Worm (Caenorhabditis elegans): ENCODE data around the gene cpt-1.

- TF ChIP-seq ceh-13 (GFP tag; optimal IDR thresholded peaks at IDR 0.05) (no peak), pes-1 (GFP tag; IDR thresholded peaks at IDR 0.05) (no peak), ceh-36 (tag; optimal IDR thresholded peaks at IDR 0.05) (no peak), ama-1 (optimal IDR thresholded peaks at IDR 0.05) (no peak), sea-1 (GFP tag; conservative IDR thresholded peaks at IDR 0.05) (no peak), tbx-37 (GFP tag; conservative IDR thresholded peaks at IDR 0.05) (no peak), tbx-11 (GFP tag; IDR thresholded peaks at IDR 0.05) (no peak), scrt-1 (GFP tag; IDR thresholded peaks at IDR 0.05) (no peak)
Observed at ce11 chrII:12806602-12807182, 10.4 kb upstream of the cpt-1 start, which contains the start of gene spds-1.

All from whole organism, early embryonic.